Fruit fly (Drosophila melanogaster): ENCODE data around the gene park.

DNA sequence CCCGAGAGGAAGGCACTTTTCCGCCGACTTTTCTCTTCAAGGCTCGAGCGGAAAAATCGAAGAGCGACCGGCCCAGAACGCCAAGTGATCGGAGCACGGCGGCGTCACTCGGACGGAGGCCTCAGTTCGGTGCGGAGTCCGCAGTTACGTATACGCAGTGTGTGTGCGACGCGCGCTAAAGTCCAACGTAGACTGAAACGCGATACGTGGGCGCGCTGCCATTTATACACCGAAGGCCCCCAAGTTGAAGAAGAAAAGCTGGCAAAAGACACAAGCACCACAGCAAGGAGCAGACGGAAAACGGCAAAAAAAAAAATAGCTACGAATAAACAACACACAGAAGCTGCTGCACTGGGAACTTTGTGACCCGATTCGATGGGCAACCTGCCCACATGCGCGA, 3.5 kb downstream of the park start, which contains the start of gene CG42337:
- TF ChIP-seq CG8478 (optimal IDR thresholded peaks at IDR 0.05): no peak
- no peak for TF ChIP-seq CTCF (optimal IDR thresholded peaks at IDR 0.05)
